Fruit fly (Drosophila melanogaster): ENCODE results near the gene CG4660.

The CG4660 gene

dm6 chrX:6030010-6030409 lies 51.2 kb downstream of the CG4660 start:
- TF ChIP-seq CG17806 (tag; optimal IDR thresholded peaks at IDR 0.05) (peak; percentile 15), CG8159 (tag; optimal IDR thresholded peaks at IDR 0.05) (peak; percentile 6), gl (tag; optimal IDR thresholded peaks at IDR 0.05) (no peak), CG9948 (tag; optimal IDR thresholded peaks at IDR 0.05) (no peak), Snoo (tag; optimal IDR thresholded peaks at IDR 0.05) (peak; percentile 43), CG34367 (tag; optimal IDR thresholded peaks at IDR 0.05) (no peak), Pif1B (GFP tag; optimal IDR thresholded peaks at IDR 0.05) (peak; percentile 13), EcR (GFP tag; optimal IDR thresholded peaks at IDR 0.05) (no peak), CG14655 (GFP tag; optimal IDR thresholded peaks at IDR 0.05) (no peak), CG10348 (GFP tag; IDR thresholded peaks at IDR 0.05) (no peak), CG32121 (GFP tag; IDR thresholded peaks at IDR 0.05) (no peak), fd96Ca (GFP tag; IDR thresholded peaks at IDR 0.05) (no peak)

- TF ChIP-seq CG17806 (tag; optimal IDR thresholded peaks at IDR 0.05), result no peak
- TF ChIP-seq CG14655 (GFP tag; optimal IDR thresholded peaks at IDR 0.05), result no peak
- no peak for TF ChIP-seq D1 (tag; optimal IDR thresholded peaks at IDR 0.05)
- TF ChIP-seq CG32121 (GFP tag; IDR thresholded peaks at IDR 0.05), result no peak
- TF ChIP-seq Snoo (tag; optimal IDR thresholded peaks at IDR 0.05), result no peak
- no peak for TF ChIP-seq CG10348 (GFP tag; IDR thresholded peaks at IDR 0.05)
- no peak for TF ChIP-seq CG34367 (tag; optimal IDR thresholded peaks at IDR 0.05)
These were observed 52.2 kb downstream of the CG4660 start for dm6 chrX:6029015-6029414.

Measured in whole organism, pupa.